Fruit fly (Drosophila melanogaster) whole organism, prepupa: Measurements from ENCODE around the gene gry.

ENCODE experiments used
- Eip78C ChIP-seq: fragments of 200-800 bp; sonication (Bioruptor generic); peaks from one replicate; lab custom pipeline; 2016; ENCODE audit warnings: missing biosample characterization, missing genetic modification characterization
- fd59A ChIP-seq: fragments of 200-800 bp; sonication (Bioruptor generic); optimal IDR thresholded peaks from 2 replicates; lab custom pipeline; 2017; ENCODE audit warnings: missing biosample characterization, mild to moderate bottlenecking, missing genetic modification characterization, missing genetic modification reagents
- fkh ChIP-seq: fragments of 200-800 bp; sonication (Bioruptor generic); optimal IDR thresholded peaks from 3 replicates; lab custom pipeline; 2017; ENCODE audit warnings: missing biosample characterization, mild to moderate bottlenecking, missing genetic modification characterization, moderate library complexity
- pdm3 ChIP-seq: fragments of 200-800 bp; sonication (Bioruptor generic); optimal IDR thresholded peaks from 3 replicates; lab custom pipeline; 2016; ENCODE audit warnings: missing biosample characterization, missing genetic modification characterization

dm6 chr3L:3224740-3225719, 26.1 kb downstream of the gry start, which contains the start of gene Larp4B:
- TF ChIP-seq Eip78C (GFP tag; lab: Kevin White, UChicago), result peak; percentile 75
- TF ChIP-seq fkh (GFP tag; lab: Kevin White, UChicago), result no peak
- TF ChIP-seq fd59A (GFP tag; lab: Kevin White, UChicago), result no peak
- TF ChIP-seq pdm3 (GFP tag; lab: Kevin White, UChicago), result no peak
